Worm (Caenorhabditis elegans): Measurements from ENCODE around the gene siah-1.

The siah-1 gene

ce11 chrIV:3738655-3739403, 5.0 kb upstream of the siah-1 start, which contains the start of gene nape-2:
nape-2 (minus strand) TSS chrIV:3738925.
- TF ChIP-seq mls-2 (tag; optimal IDR thresholded peaks at IDR 0.05) (no peak), ces-1 (GFP tag; optimal IDR thresholded peaks at IDR 0.05) (peak; percentile 6)

- TF ChIP-seq cnd-1 (tag; optimal IDR thresholded peaks at IDR 0.05) (no peak), unc-62 (GFP tag; optimal IDR thresholded peaks at IDR 0.05) (no peak), snpc-4 (tag; optimal IDR thresholded peaks at IDR 0.05) (no peak), ceh-39 (tag; optimal IDR thresholded peaks at IDR 0.05) (no peak), unc-39 (tag; optimal IDR thresholded peaks at IDR 0.05) (no peak), elt-3 (tag; optimal IDR thresholded peaks at IDR 0.05) (no peak), ces-1 (GFP tag; optimal IDR thresholded peaks at IDR 0.05) (no peak)
Observed at ce11 chrIV:3740830-3741477, 2.9 kb upstream of the siah-1 start, which contains the start of gene nape-1. nape-1 (minus strand) TSS chrIV:3740880.

- no peak for TF ChIP-seq ham-2 (GFP tag; optimal IDR thresholded peaks at IDR 0.05)
- TF ChIP-seq drap-1 (GFP tag; optimal IDR thresholded peaks at IDR 0.05), result no peak
- TF ChIP-seq nhr-2 (tag; optimal IDR thresholded peaks at IDR 0.05), result no peak
- no peak for TF ChIP-seq ceh-43 (GFP tag; optimal IDR thresholded peaks at IDR 0.05)
- TF ChIP-seq unc-39 (tag; optimal IDR thresholded peaks at IDR 0.05), result no peak
- no peak for TF ChIP-seq mls-2 (tag; optimal IDR thresholded peaks at IDR 0.05)
- no peak for TF ChIP-seq flh-1 (GFP tag; optimal IDR thresholded peaks at IDR 0.05)
Observed at ce11 chrIV:3741874-3742273, 2.0 kb upstream of the siah-1 start.

- TF ChIP-seq ztf-11 (tag; optimal IDR thresholded peaks at IDR 0.05) (no peak), ceh-83 (GFP tag; optimal IDR thresholded peaks at IDR 0.05) (no peak), ces-1 (GFP tag; optimal IDR thresholded peaks at IDR 0.05) (peak; percentile 77), nhr-2 (tag; optimal IDR thresholded peaks at IDR 0.05) (no peak), ceh-39 (tag; optimal IDR thresholded peaks at IDR 0.05) (peak; percentile 76), mep-1 (tag; optimal IDR thresholded peaks at IDR 0.05) (peak; percentile 81), pha-4 (tag; optimal IDR thresholded peaks at IDR 0.05) (peak; percentile 60), bed-3 (GFP tag; optimal IDR thresholded peaks at IDR 0.05) (no peak), unc-39 (tag; optimal IDR thresholded peaks at IDR 0.05) (no peak), elt-1 (tag; optimal IDR thresholded peaks at IDR 0.05; ENCODE audit: borderline replicate concordance, insufficient read depth) (no peak), lsy-2 (tag; optimal IDR thresholded peaks at IDR 0.05) (peak; percentile 66), snpc-4 (tag; optimal IDR thresholded peaks at IDR 0.05) (no peak), unc-62 (GFP tag; optimal IDR thresholded peaks at IDR 0.05) (peak; percentile 87), nhr-237 (tag; optimal IDR thresholded peaks at IDR 0.05) (peak; percentile 90), lin-32 (GFP tag; optimal IDR thresholded peaks at IDR 0.05) (no peak), ham-2 (GFP tag; optimal IDR thresholded peaks at IDR 0.05) (no peak), ceh-43 (GFP tag; optimal IDR thresholded peaks at IDR 0.05) (no peak), flh-1 (GFP tag; optimal IDR thresholded peaks at IDR 0.05) (no peak), sem-2 (GFP tag; optimal IDR thresholded peaks at IDR 0.05) (no peak), mab-5 (tag; optimal IDR thresholded peaks at IDR 0.05) (no peak), elt-3 (tag; optimal IDR thresholded peaks at IDR 0.05) (no peak), nhr-12 (tag; optimal IDR thresholded peaks at IDR 0.05) (peak; percentile 0), drap-1 (GFP tag; optimal IDR thresholded peaks at IDR 0.05) (peak; percentile 25), cnd-1 (tag; optimal IDR thresholded peaks at IDR 0.05) (peak; percentile 59), zip-8 (tag; optimal IDR thresholded peaks at IDR 0.05) (no peak), nhr-76 (tag; optimal IDR thresholded peaks at IDR 0.05) (no peak), hlh-1 (tag; optimal IDR thresholded peaks at IDR 0.05) (peak; percentile 93), M03D4.4 (tag; optimal IDR thresholded peaks at IDR 0.05) (peak; percentile 28), unc-120 (tag; optimal IDR thresholded peaks at IDR 0.05; ENCODE audit: poor library complexity, severe bottlenecking) (peak; percentile 56), mls-2 (tag; optimal IDR thresholded peaks at IDR 0.05) (no peak), tbx-8 (GFP tag; optimal IDR thresholded peaks at IDR 0.05) (peak; percentile 19), sptf-1 (tag; optimal IDR thresholded peaks at IDR 0.05) (no peak), blmp-1 (tag; optimal IDR thresholded peaks at IDR 0.05) (no peak), lin-13 (tag; optimal IDR thresholded peaks at IDR 0.05) (no peak), nhr-28 (tag; optimal IDR thresholded peaks at IDR 0.05) (no peak)
Observed at ce11 chrIV:3742426-3742839, 1.4 kb upstream of the siah-1 start.

Data from whole organism, mixed stage, embryonic.